Fruit fly (Drosophila melanogaster): ENCODE measurements around the gene Wdfy2.

DNA sequence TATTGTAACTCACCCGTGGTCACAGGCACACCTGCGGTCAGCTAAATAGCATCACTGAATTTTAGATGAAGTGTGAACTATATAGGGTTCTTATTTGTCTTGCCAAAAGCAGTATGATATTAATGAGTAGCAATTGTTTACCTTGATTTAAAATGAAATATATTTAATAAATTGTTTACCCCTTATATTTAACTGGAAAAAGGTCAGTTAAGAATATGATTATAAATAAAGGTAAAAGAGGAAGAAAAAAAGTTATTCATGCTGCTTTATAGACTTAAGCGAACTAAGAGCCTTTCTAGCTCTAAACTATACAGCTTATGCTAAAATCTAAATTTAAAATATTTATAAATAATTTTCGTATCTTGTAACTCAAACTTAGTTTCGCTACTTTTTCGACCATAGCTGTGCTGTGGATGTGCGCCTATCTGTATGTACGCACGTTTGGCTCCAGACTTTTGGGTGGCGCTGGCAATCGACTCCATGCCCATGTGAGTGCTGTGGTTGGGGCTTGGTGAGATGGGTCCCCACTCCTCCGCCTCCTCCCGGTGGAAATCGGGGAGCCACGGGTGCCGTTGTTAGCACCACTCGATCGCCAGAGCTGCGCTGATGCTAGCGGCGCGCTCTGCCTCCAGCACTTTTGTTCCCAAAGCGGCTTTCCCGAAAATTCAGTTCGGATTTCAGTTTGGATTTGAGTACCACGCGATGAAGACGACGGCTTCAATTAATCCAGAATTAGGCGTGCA is 19.1 kb downstream of the Wdfy2 start, which contains the start of gene loh:
- TF ChIP-seq Myc (optimal IDR thresholded peaks at IDR 0.05): no peak
- no peak for TF ChIP-seq Jra (GFP tag; optimal IDR thresholded peaks at IDR 0.05)
- TF ChIP-seq dl (GFP tag; optimal IDR thresholded peaks at IDR 0.05; ENCODE audit: insufficient read depth in 1 of 2, partially characterized antibody in 2 of 2): no peak
- no peak for TF ChIP-seq Dfd (GFP tag; optimal IDR thresholded peaks at IDR 0.05)
